Fruit fly (Drosophila melanogaster): Measurements from ENCODE around the gene CG33293.

DNA sequence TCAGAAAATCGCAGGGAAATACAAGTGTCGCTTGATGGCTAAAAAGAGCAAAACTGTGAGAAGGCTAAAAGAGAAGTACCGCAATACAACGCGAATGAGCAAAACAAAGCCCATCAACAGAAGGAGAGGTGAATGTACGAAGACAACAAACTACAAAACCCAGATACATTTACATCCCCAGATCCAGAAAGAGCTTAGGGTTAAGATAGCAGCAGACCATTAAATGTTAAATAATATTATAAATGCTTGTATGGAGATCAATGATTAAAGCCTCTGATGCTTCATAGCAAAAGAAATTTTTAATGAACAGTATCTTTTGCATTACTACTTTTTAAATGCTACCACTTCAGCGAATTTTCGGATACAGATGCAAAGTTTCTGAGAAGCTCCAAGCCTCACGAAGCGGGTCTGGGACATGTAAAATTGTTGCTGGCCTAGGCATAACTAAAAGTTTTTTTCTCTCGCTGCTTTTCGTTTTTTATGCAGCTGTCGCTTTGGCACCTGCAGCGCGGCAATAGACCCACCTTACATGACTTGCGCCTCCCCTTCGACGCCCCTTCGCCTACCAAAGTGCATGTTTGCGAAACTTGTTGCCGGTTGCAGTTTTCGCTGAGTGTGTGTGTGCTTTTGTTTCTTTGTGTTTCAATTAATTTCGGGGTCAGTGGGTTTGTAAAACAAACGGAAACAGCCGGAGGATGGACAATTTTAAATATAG lies 35.1 kb downstream of the CG33293 start:
- TF ChIP-seq CG8159 (tag; optimal IDR thresholded peaks at IDR 0.05) (no peak), CG15710 (tag; optimal IDR thresholded peaks at IDR 0.05) (no peak)

All from whole organism, pupa.